Fruit fly (Drosophila melanogaster) whole organism, adult: Measurements from ENCODE around the gene dco.

ENCODE experiments used
- CG11617 ChIP-seq: fragments of 200-800 bp; sonication (Bioruptor generic); optimal IDR thresholded peaks from 2 replicates; lab custom pipeline; 2017; ENCODE audit warnings: mild to moderate bottlenecking, missing biosample characterization, missing genetic modification reagents, missing genetic modification characterization
- CG12768 ChIP-seq: fragments of 200-800 bp; sonication (Bioruptor generic); optimal IDR thresholded peaks from 2 replicates; lab custom pipeline; 2017; ENCODE audit warnings: missing biosample characterization, missing genetic modification characterization, mild to moderate bottlenecking, moderate library complexity, missing genetic modification reagents
- CG14711 ChIP-seq: fragments of 200-800 bp; sonication (Bioruptor generic); optimal IDR thresholded peaks from 2 replicates; lab custom pipeline; 2018; ENCODE audit warnings: missing biosample characterization, mild to moderate bottlenecking, missing genetic modification characterization, moderate library complexity
- CG1620 ChIP-seq: fragments of 200-800 bp; sonication (Bioruptor generic); optimal IDR thresholded peaks from 2 replicates; lab custom pipeline; 2016; ENCODE audit warnings: missing biosample characterization, missing genetic modification characterization
- CG33017 ChIP-seq: fragments of 200-800 bp; sonication (Bioruptor generic); optimal IDR thresholded peaks from 2 replicates; lab custom pipeline; 2018; ENCODE audit warnings: missing biosample characterization, mild to moderate bottlenecking, missing genetic modification characterization, moderate library complexity
- CG5204 ChIP-seq: fragments of 200-800 bp; sonication (Bioruptor generic); optimal IDR thresholded peaks from 2 replicates; lab custom pipeline; 2016; ENCODE audit warnings: missing biosample characterization, missing genetic modification characterization
- CG7045 ChIP-seq: fragments of 200-800 bp; sonication (Bioruptor generic); optimal IDR thresholded peaks from 2 replicates; lab custom pipeline; 2017; ENCODE audit warnings: missing biosample characterization, mild to moderate bottlenecking, missing genetic modification characterization
- CG7101 ChIP-seq: fragments of 200-800 bp; sonication (Bioruptor generic); optimal IDR thresholded peaks from 2 replicates; lab custom pipeline; 2018; ENCODE audit warnings: missing biosample characterization, mild to moderate bottlenecking, missing genetic modification characterization, moderate library complexity
- Clk ChIP-seq: fragments of 200-800 bp; sonication (Bioruptor generic); optimal IDR thresholded peaks from 2 replicates; lab custom pipeline; 2017; ENCODE audit warnings: missing biosample characterization, missing genetic modification characterization
- Crg-1 ChIP-seq: fragments of 200-800 bp; sonication (Bioruptor generic); optimal IDR thresholded peaks from 2 replicates; lab custom pipeline; 2016; ENCODE audit warnings: missing biosample characterization, missing genetic modification characterization
- Hr96 ChIP-seq: fragments of 200-800 bp; sonication (Bioruptor generic); optimal IDR thresholded peaks from 2 replicates; lab custom pipeline; 2016; ENCODE audit warnings: missing biosample characterization, missing genetic modification characterization
- Mnt ChIP-seq: fragments of 200-800 bp; sonication (Bioruptor generic); optimal IDR thresholded peaks from 2 replicates; lab custom pipeline; 2016; ENCODE audit warnings: missing biosample characterization, mild to moderate bottlenecking, missing genetic modification characterization
- bab1 ChIP-seq: fragments of 200-800 bp; sonication (Bioruptor generic); optimal IDR thresholded peaks from 3 replicates; lab custom pipeline; 2019; ENCODE audit warnings: missing biosample characterization, mild to moderate bottlenecking, missing genetic modification characterization, moderate library complexity
- cic ChIP-seq: fragments of 200-800 bp; sonication (Bioruptor generic); optimal IDR thresholded peaks from 2 replicates; lab custom pipeline; 2017; ENCODE audit warnings: missing biosample characterization, mild to moderate bottlenecking, missing genetic modification characterization, moderate library complexity
- cnc ChIP-seq, 2 experiments: fragments of >200 bp; optimal IDR thresholded peaks; 2 replicates each; lab custom pipeline; 2017
- kay ChIP-seq: fragments of 200-800 bp; sonication (Bioruptor generic); peaks from one replicate; lab custom pipeline; 2016; ENCODE audit warnings: missing biosample characterization, missing genetic modification characterization, borderline replicate concordance
- ovo ChIP-seq: fragments of 200-800 bp; sonication (Bioruptor generic); optimal IDR thresholded peaks from 2 replicates; lab custom pipeline; 2016; ENCODE audit warnings: missing biosample characterization, missing genetic modification characterization
- pad ChIP-seq: fragments of 200-800 bp; sonication (Bioruptor generic); optimal IDR thresholded peaks from 3 replicates; lab custom pipeline; 2017; ENCODE audit warnings: missing biosample characterization, missing genetic modification characterization, mild to moderate bottlenecking, moderate library complexity, missing genetic modification reagents
- tj ChIP-seq: fragments of 200-800 bp; sonication (Bioruptor generic); optimal IDR thresholded peaks from 3 replicates; lab custom pipeline; 2017; ENCODE audit warnings: missing biosample characterization, mild to moderate bottlenecking, missing genetic modification characterization, moderate library complexity
- toe ChIP-seq: fragments of 200-800 bp; sonication (Bioruptor generic); optimal IDR thresholded peaks from 2 replicates; lab custom pipeline; 2016; ENCODE audit warnings: missing biosample characterization, missing genetic modification characterization

dco gene

dm6 chr3R:31038473-31039424 lies 22.3 kb downstream of the dco start, which contains the start of gene CanA1:
TSS of gene CanA1 (plus strand) at chr3R:31039374.
- TF ChIP-seq CG14711 (tag; lab: Kevin White, UChicago) (no peak), ovo (no peak), Hr96 (GFP tag; lab: Kevin White, UChicago) (no peak), CG7045 (GFP tag; lab: Kevin White, UChicago) (no peak), cic (GFP tag; lab: Kevin White, UChicago) (no peak), CG5204 (no peak), CG1620 (GFP tag; lab: Kevin White, UChicago) (no peak), Mnt (GFP tag; lab: Kevin White, UChicago) (no peak), bab1 (GFP tag; lab: Kevin White, UChicago) (no peak), CG11617 (GFP tag; lab: Kevin White, UChicago) (no peak), CG7101 (no peak), toe (GFP tag; lab: Kevin White, UChicago) (no peak), CG12768 (no peak), kay (no peak)

DNA sequence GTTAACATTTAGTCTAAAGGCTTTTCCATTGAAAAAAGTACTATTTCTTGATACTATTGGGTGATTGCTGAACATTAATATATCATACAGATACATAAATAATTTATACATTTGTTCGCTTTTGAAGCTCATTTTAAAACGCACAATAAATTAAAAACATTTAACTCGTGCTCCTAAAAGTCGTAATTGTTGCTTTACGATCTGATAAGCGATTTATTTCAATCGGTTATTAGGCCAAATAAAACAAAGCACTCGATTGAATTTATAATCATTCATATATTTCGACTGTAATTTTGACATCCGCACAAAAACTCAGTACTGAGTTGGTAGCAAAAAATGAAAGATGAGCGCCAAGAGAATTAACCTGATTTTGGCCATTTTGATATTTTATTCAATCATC lies 26.0 kb downstream of the dco start, which contains the start of gene CG33773:
Gene CG33773, plus strand, starts transcription at position 301 of the 400 bp plus-strand sequence.
- no peak for TF ChIP-seq Crg-1 (GFP tag; lab: Kevin White, UChicago)
- no peak for TF ChIP-seq CG33017 (tag; lab: Kevin White, UChicago)
- no peak for TF ChIP-seq kay
- no peak for TF ChIP-seq ovo
- no peak for TF ChIP-seq CG7101
- no peak for TF ChIP-seq CG11617 (GFP tag; lab: Kevin White, UChicago)
- no peak for TF ChIP-seq CG1620 (GFP tag; lab: Kevin White, UChicago)
- TF ChIP-seq CG7045 (GFP tag; lab: Kevin White, UChicago): no peak
- no peak for TF ChIP-seq tj (GFP tag; lab: Kevin White, UChicago)
- TF ChIP-seq CG12768: no peak
- no peak for TF ChIP-seq CG14711 (tag; lab: Kevin White, UChicago)
- no peak for TF ChIP-seq Clk
- no peak for TF ChIP-seq bab1 (GFP tag; lab: Kevin White, UChicago)
- TF ChIP-seq CG5204: no peak

dm6 chr3R:31020762-31021161 lies 40.2 kb downstream of the dco start:
- no peak for TF ChIP-seq CG12768
- no peak for TF ChIP-seq Mnt (GFP tag; lab: Kevin White, UChicago)
- no peak for TF ChIP-seq kay
- no peak for TF ChIP-seq CG7045 (GFP tag; lab: Kevin White, UChicago)
- TF ChIP-seq Hr96 (GFP tag; lab: Kevin White, UChicago): no peak
- TF ChIP-seq CG11617 (GFP tag; lab: Kevin White, UChicago): no peak
- no peak for TF ChIP-seq pad (GFP tag; lab: Kevin White, UChicago)

DNA sequence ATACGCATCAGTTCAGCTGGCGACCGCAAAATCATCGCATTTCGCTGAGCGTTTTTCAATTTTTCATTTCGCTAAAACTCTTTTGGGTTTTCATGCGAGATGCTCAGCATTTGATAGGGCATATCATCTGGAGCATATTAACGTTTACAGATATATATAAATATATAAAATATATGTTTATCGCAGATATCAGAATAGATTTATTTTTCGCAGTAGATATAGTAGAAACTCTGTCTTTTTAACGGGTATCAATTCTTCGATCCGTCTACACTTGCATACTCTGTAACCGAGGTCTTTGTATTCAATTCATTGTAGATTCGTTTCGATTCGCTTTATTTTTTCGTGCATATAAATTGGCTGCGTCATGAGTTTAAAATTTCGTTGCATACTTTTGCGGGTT lies 41.3 kb downstream of the dco start:
- TF ChIP-seq CG7045 (GFP tag; lab: Kevin White, UChicago): no peak
- no peak for TF ChIP-seq CG1620 (GFP tag; lab: Kevin White, UChicago)
- no peak for TF ChIP-seq CG7101
- no peak for TF ChIP-seq CG11617 (GFP tag; lab: Kevin White, UChicago)

- TF ChIP-seq pad (GFP tag; lab: Kevin White, UChicago) (peak; percentile 95), CG33017 (tag; lab: Kevin White, UChicago) (no peak)
Measured at dm6 chr3R:31016715-31017114, 44.3 kb downstream of the dco start, which contains the start of gene 5-HT7. TSS of gene 5-HT7 (minus strand) at chr3R:31016875.

DNA sequence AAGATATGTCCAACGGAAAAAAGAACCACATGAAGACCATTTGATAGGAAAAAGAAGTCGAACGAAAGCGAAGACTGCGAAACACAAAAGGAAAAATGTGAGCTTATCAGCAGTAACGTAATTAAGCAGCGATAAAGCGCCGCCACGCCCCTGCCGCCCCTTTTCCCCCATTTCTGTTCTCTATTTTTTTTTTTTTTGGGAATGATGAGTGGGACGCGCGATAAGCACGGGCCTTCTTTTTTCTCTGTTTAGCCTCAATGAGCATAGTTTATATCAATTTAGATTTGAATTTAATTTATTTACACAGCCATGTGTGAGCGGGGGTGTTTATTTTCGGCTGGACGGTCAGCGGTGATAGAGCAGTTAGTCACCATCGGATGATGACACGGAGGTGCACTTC lies 50.9 kb downstream of the dco start:
- TF ChIP-seq cic (GFP tag; lab: Kevin White, UChicago) (no peak), ovo (no peak), CG5204 (no peak), Crg-1 (GFP tag; lab: Kevin White, UChicago) (no peak), CG11617 (GFP tag; lab: Kevin White, UChicago) (no peak), Hr96 (GFP tag; lab: Kevin White, UChicago) (no peak), CG1620 (GFP tag; lab: Kevin White, UChicago) (no peak), CG7101 (no peak)

DNA sequence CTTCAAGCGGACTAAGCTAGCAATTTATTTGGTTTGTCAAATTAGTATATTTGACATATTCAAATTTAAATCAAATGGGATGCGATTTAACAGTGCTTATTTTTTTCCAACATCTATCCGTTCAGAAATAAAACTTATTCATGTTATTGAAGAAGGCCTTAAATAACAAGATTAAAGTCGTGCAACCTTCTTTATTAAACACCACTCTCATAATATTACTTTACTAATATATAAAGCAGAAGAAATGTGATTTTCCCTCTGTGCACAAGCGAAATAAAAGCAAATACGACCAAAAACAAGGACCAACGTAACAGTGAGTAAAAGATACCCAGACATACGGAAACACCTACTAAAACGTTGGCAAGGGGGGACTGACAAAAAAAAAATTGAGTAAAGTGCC lies 54.4 kb downstream of the dco start:
- TF ChIP-seq CG1620 (GFP tag; lab: Kevin White, UChicago): no peak
- TF ChIP-seq Mnt (GFP tag; lab: Kevin White, UChicago): no peak
- TF ChIP-seq toe (GFP tag; lab: Kevin White, UChicago): no peak
- no peak for TF ChIP-seq tj (GFP tag; lab: Kevin White, UChicago)
- no peak for TF ChIP-seq cnc (optimal IDR thresholded peaks at IDR 0.05; lab: Kevin White, UChicago)
- TF ChIP-seq Crg-1 (GFP tag; lab: Kevin White, UChicago): no peak
- no peak for TF ChIP-seq CG7045 (GFP tag; lab: Kevin White, UChicago)
- TF ChIP-seq CG5204: no peak
- TF ChIP-seq Clk: no peak
- TF ChIP-seq ovo: no peak
- TF ChIP-seq CG14711 (tag; lab: Kevin White, UChicago): no peak
- no peak for TF ChIP-seq pad (GFP tag; lab: Kevin White, UChicago)
- no peak for TF ChIP-seq cic (GFP tag; lab: Kevin White, UChicago)
